Worm (Caenorhabditis elegans) whole organism, mixed stage, embryonic: ENCODE results near the gene F59D12.2.

Experiments used
- M03D4.4 ChIP-seq: sonication (generic microtip); optimal IDR thresholded peaks from 2 replicates; lab custom pipeline; 2017; ENCODE audit warnings: mild to moderate bottlenecking, missing genetic modification characterization, missing compliant biosample characterization
- ceh-39 ChIP-seq: fragments of 150-350 bp; optimal IDR thresholded peaks from 2 replicates; lab custom pipeline; 2014; ENCODE audit warnings: missing biosample characterization, missing genetic modification characterization
- lin-13 ChIP-seq: fragments of 150-350 bp; optimal IDR thresholded peaks from 2 replicates; lab custom pipeline; 2014; ENCODE audit warnings: missing biosample characterization, missing genetic modification characterization
- mab-5 ChIP-seq: fragments of 150-350 bp; optimal IDR thresholded peaks from 2 replicates; lab custom pipeline; 2014; ENCODE audit warnings: missing biosample characterization, missing genetic modification characterization
- nhr-12 ChIP-seq: fragments of 150-350 bp; optimal IDR thresholded peaks from 2 replicates; lab custom pipeline; 2014; ENCODE audit warnings: missing biosample characterization, missing genetic modification characterization

DNA sequence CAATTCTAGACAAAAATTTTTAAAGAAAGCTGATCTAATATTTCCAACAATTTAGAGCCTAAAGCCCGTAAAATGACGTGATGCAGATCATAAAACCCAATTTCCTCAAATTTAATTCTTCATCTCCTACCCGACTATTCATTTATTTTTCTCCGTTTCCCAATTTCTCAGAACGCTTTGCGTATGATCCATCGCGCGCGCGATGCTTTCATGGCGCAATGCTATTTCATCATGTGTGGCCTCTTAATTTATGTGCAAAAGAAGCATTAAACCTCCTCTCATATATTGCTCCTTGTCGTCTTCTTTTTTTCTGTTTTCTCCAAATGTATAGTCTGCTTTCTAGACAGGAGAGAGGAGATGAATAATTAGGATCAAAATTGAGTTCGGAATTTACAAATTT is 6.8 kb downstream of the F59D12.2 start:
- TF ChIP-seq mab-5 (tag; lab: Kevin White, UChicago) (no peak), nhr-12 (no peak), ceh-39 (tag; lab: Kevin White, UChicago) (no peak), M03D4.4 (tag; lab: Kevin White, UChicago) (no peak), lin-13 (tag; lab: Kevin White, UChicago) (no peak)
